Worm (Caenorhabditis elegans) whole organism, late embryonic: ENCODE measurements around the gene lmp-1.

Experiments used
- C08G9.2 ChIP-seq: sonication (generic microtip); optimal IDR thresholded peaks from 2 replicates; lab custom pipeline; 2016; ENCODE audit warnings: mild to moderate bottlenecking, missing genetic modification characterization, moderate library complexity, missing compliant biosample characterization
- C38D4.7 ChIP-seq: fragments of 200-800 bp; sonication (Bioruptor generic); optimal IDR thresholded peaks from 2 replicates; lab custom pipeline; 2018; ENCODE audit warnings: mild to moderate bottlenecking, missing genetic modification characterization, moderate library complexity, missing compliant biosample characterization
- F13H6.1 ChIP-seq: sonication (generic microtip); optimal IDR thresholded peaks from 2 replicates; lab custom pipeline; 2016; ENCODE audit warnings: missing genetic modification characterization, missing compliant biosample characterization
- K02D7.2 ChIP-seq: sonication (generic microtip); optimal IDR thresholded peaks from 2 replicates; lab custom pipeline; 2017; ENCODE audit warnings: mild to moderate bottlenecking, missing genetic modification characterization, missing compliant biosample characterization
- T23F11.4 ChIP-seq: fragments of 200-800 bp; sonication (Bioruptor generic); optimal IDR thresholded peaks from 2 replicates; lab custom pipeline; 2018; ENCODE audit warnings: mild to moderate bottlenecking, missing genetic modification characterization, missing compliant biosample characterization
- Y22D7AL.16 ChIP-seq: sonication (generic microtip); optimal IDR thresholded peaks from 2 replicates; lab custom pipeline; 2016; ENCODE audit warnings: missing genetic modification characterization, missing compliant biosample characterization
- ahr-1 ChIP-seq: sonication (generic microtip); optimal IDR thresholded peaks from 2 replicates; lab custom pipeline; 2016; ENCODE audit warnings: missing genetic modification characterization, missing compliant biosample characterization
- ceh-2 ChIP-seq: sonication (generic microtip); optimal IDR thresholded peaks from 2 replicates; lab custom pipeline; 2016; ENCODE audit warnings: missing genotype, missing genetic modification characterization, missing compliant biosample characterization
- ceh-34 ChIP-seq: sonication (generic microtip); optimal IDR thresholded peaks from 2 replicates; lab custom pipeline; 2016; ENCODE audit warnings: mild to moderate bottlenecking, missing genetic modification characterization, missing compliant biosample characterization
- ceh-48 ChIP-seq: sonication (generic microtip); optimal IDR thresholded peaks from 2 replicates; lab custom pipeline; 2016; ENCODE audit warnings: missing genetic modification characterization, inconsistent platforms, missing compliant biosample characterization
- ceh-6 ChIP-seq: fragments of 200-800 bp; sonication (Bioruptor generic); optimal IDR thresholded peaks from 2 replicates; lab custom pipeline; 2018; ENCODE audit warnings: mild to moderate bottlenecking, missing genetic modification characterization, missing compliant biosample characterization
- ceh-9 ChIP-seq: sonication (generic microtip); optimal IDR thresholded peaks from 2 replicates; lab custom pipeline; 2016; ENCODE audit warnings: mild to moderate bottlenecking, missing genetic modification characterization, inconsistent platforms, missing compliant biosample characterization
- elt-4 ChIP-seq: sonication (generic microtip); optimal IDR thresholded peaks from 2 replicates; lab custom pipeline; 2016; ENCODE audit warnings: missing genetic modification characterization, missing compliant biosample characterization
- ets-4 ChIP-seq: sonication (generic microtip); optimal IDR thresholded peaks from 2 replicates; lab custom pipeline; 2016; ENCODE audit warnings: missing genetic modification characterization, missing compliant biosample characterization
- eyg-1 ChIP-seq: sonication (generic microtip); optimal IDR thresholded peaks from 2 replicates; lab custom pipeline; 2016; ENCODE audit warnings: missing genotype, missing genetic modification characterization, missing compliant biosample characterization
- fax-1 ChIP-seq: sonication (generic microtip); optimal IDR thresholded peaks from 2 replicates; lab custom pipeline; 2016; ENCODE audit warnings: missing genotype, missing genetic modification characterization, missing compliant biosample characterization
- fkh-6 ChIP-seq: sonication (generic microtip); optimal IDR thresholded peaks from 2 replicates; lab custom pipeline; 2016; ENCODE audit warnings: missing genetic modification characterization, missing compliant biosample characterization
- gmeb-2 ChIP-seq: sonication (generic microtip); optimal IDR thresholded peaks from 2 replicates; lab custom pipeline; 2016; ENCODE audit warnings: missing genetic modification characterization, inconsistent platforms, missing compliant biosample characterization
- hlh-13 ChIP-seq: fragments of 200-800 bp; sonication (Bioruptor generic); optimal IDR thresholded peaks from 2 replicates; lab custom pipeline; 2018; ENCODE audit warnings: mild to moderate bottlenecking, missing genetic modification characterization, missing compliant biosample characterization
- hlh-30 ChIP-seq: sonication (generic microtip); optimal IDR thresholded peaks from 2 replicates; lab custom pipeline; 2017; ENCODE audit warnings: antibody characterized with exemption, missing genetic modification characterization, missing compliant biosample characterization; ENCODE audit not compliant: insufficient read depth
- hlh-6 ChIP-seq: sonication (generic microtip); optimal IDR thresholded peaks from 2 replicates; lab custom pipeline; 2016; ENCODE audit warnings: missing genotype, missing genetic modification characterization, missing compliant biosample characterization
- hlh-8 ChIP-seq: sonication (generic microtip); optimal IDR thresholded peaks from 2 replicates; lab custom pipeline; 2016; ENCODE audit warnings: missing genotype, missing genetic modification characterization, missing compliant biosample characterization
- lim-6 ChIP-seq: sonication (generic microtip); optimal IDR thresholded peaks from 2 replicates; lab custom pipeline; 2016; ENCODE audit warnings: missing genetic modification characterization, missing compliant biosample characterization
- lin-11 ChIP-seq: fragments of 200-800 bp; sonication (Bioruptor generic); optimal IDR thresholded peaks from 2 replicates; lab custom pipeline; 2018; ENCODE audit warnings: mild to moderate bottlenecking, missing genetic modification characterization, missing compliant biosample characterization
- madf-2 ChIP-seq: sonication (generic microtip); optimal IDR thresholded peaks from 2 replicates; lab custom pipeline; 2017; ENCODE audit warnings: missing genetic modification characterization, missing compliant biosample characterization
- mec-3 ChIP-seq: sonication (generic microtip); optimal IDR thresholded peaks from 2 replicates; lab custom pipeline; 2016; ENCODE audit warnings: borderline replicate concordance, missing genetic modification characterization, missing compliant biosample characterization
- nfya-1 ChIP-seq: sonication (generic microtip); optimal IDR thresholded peaks from 2 replicates; lab custom pipeline; 2017; ENCODE audit warnings: missing genetic modification characterization, mild to moderate bottlenecking, missing compliant biosample characterization, antibody characterized with exemption, moderate library complexity
- nhr-232 ChIP-seq: sonication (generic microtip); optimal IDR thresholded peaks from 2 replicates; lab custom pipeline; 2016; ENCODE audit warnings: missing genetic modification characterization, missing compliant biosample characterization
- odd-2 ChIP-seq: sonication (generic microtip); optimal IDR thresholded peaks from 2 replicates; lab custom pipeline; 2017; ENCODE audit warnings: antibody characterized with exemption, mild to moderate bottlenecking, missing genetic modification characterization, missing compliant biosample characterization
- pag-3 ChIP-seq: sonication (generic microtip); optimal IDR thresholded peaks from 2 replicates; lab custom pipeline; 2016; ENCODE audit warnings: missing compliant biosample characterization, missing genetic modification characterization, borderline replicate concordance
- pat-9 ChIP-seq: fragments of 200-800 bp; sonication (Bioruptor generic); optimal IDR thresholded peaks from 2 replicates; lab custom pipeline; 2018; ENCODE audit warnings: mild to moderate bottlenecking, missing genetic modification characterization, moderate library complexity, missing compliant biosample characterization
- pax-1 ChIP-seq: fragments of 150-350 bp; optimal IDR thresholded peaks from 2 replicates; lab custom pipeline; 2014; ENCODE audit warnings: missing biosample characterization, missing genetic modification characterization
- pha-2 ChIP-seq: sonication (generic microtip); optimal IDR thresholded peaks from 2 replicates; lab custom pipeline; 2017; ENCODE audit warnings: mild to moderate bottlenecking, missing genetic modification characterization, missing compliant biosample characterization
- pha-4 ChIP-seq: fragments of 150-350 bp; optimal IDR thresholded peaks from 2 replicates; lab custom pipeline; 2018; ENCODE audit warnings: missing biosample characterization, missing genetic modification reagents, missing genetic modification characterization
- pqm-1 ChIP-seq: sonication (generic microtip); optimal IDR thresholded peaks from 2 replicates; lab custom pipeline; 2016; ENCODE audit warnings: missing genetic modification characterization, missing compliant biosample characterization
- pros-1 ChIP-seq: fragments of 150-350 bp; optimal IDR thresholded peaks from 2 replicates; lab custom pipeline; 2014; ENCODE audit warnings: missing biosample characterization, missing genetic modification reagents, missing genetic modification characterization
- rnt-1 ChIP-seq: sonication (generic microtip); optimal IDR thresholded peaks from 2 replicates; lab custom pipeline; 2016; ENCODE audit warnings: missing genetic modification characterization, missing compliant biosample characterization
- sdc-2 ChIP-seq: sonication (generic microtip); optimal IDR thresholded peaks from 2 replicates; lab custom pipeline; 2016; ENCODE audit warnings: missing genotype, missing genetic modification characterization, missing compliant biosample characterization
- sox-2 ChIP-seq: fragments of 200-800 bp; sonication (Bioruptor generic); IDR thresholded peaks from 2 replicates; pipeline ENCODE4 v1.3.6; 2022; ENCODE audit warnings: missing genetic modification reagents, missing genetic modification characterization, missing compliant biosample characterization
- tbx-2 ChIP-seq: sonication (generic microtip); optimal IDR thresholded peaks from 2 replicates; lab custom pipeline; 2016; ENCODE audit warnings: missing genetic modification characterization, missing compliant biosample characterization
- tbx-7 ChIP-seq: sonication (generic microtip); optimal IDR thresholded peaks from 2 replicates; lab custom pipeline; 2016; ENCODE audit warnings: missing genotype, missing genetic modification characterization, missing compliant biosample characterization
- ttx-3 ChIP-seq: sonication (generic microtip); optimal IDR thresholded peaks from 2 replicates; lab custom pipeline; 2016; ENCODE audit warnings: missing genetic modification reagents, missing genetic modification characterization, missing compliant biosample characterization
- unc-42 ChIP-seq: sonication (generic microtip); optimal IDR thresholded peaks from 2 replicates; lab custom pipeline; 2016; ENCODE audit warnings: missing genotype, missing genetic modification characterization, missing compliant biosample characterization
- unc-86 ChIP-seq: sonication (generic microtip); optimal IDR thresholded peaks from 2 replicates; lab custom pipeline; 2016; ENCODE audit warnings: missing genetic modification characterization, missing compliant biosample characterization
- zip-5 ChIP-seq: sonication (generic microtip); optimal IDR thresholded peaks from 2 replicates; lab custom pipeline; 2016; ENCODE audit warnings: missing genetic modification characterization, missing compliant biosample characterization
- ztf-16 ChIP-seq: sonication (generic microtip); optimal IDR thresholded peaks from 2 replicates; lab custom pipeline; 2017; ENCODE audit warnings: missing genetic modification characterization, missing compliant biosample characterization

lmp-1 gene

DNA sequence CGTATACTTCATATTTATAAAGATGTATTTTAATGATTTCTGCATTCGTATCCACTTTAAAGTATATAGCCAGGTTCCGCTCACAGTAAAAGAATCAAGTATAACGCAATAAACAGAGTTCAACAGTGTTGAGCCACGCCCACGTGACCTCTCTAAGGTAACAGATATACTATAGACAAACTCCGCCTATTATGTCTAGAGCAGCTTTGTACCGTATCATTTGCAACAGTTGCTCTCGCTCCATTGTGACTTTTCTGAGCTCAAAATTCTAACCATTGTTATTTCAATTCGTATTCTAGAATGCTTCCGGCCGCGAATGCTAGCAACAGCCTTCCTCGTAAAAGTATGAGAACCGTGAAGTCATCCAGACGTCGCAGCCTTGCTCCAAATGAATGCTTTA, 4.1 kb downstream of the lmp-1 start, which contains the start of gene C03B1.17:
Gene C03B1.17 (plus strand): TSS at position 301 of the 400 bp plus-strand sequence.
- TF ChIP-seq hlh-8 (tag; lab: Kevin White, UChicago) (no peak), lim-6 (tag; lab: Kevin White, UChicago) (no peak), pha-2 (tag; lab: Kevin White, UChicago) (no peak), Y22D7AL.16 (tag; lab: Kevin White, UChicago) (no peak), F13H6.1 (no peak), ztf-16 (tag; lab: Kevin White, UChicago) (no peak), elt-4 (tag; lab: Kevin White, UChicago) (no peak), C08G9.2 (tag; lab: Kevin White, UChicago) (no peak), fax-1 (tag; lab: Kevin White, UChicago) (no peak), hlh-6 (no peak), pros-1 (no peak), tbx-2 (tag; lab: Kevin White, UChicago) (no peak), T23F11.4 (GFP tag; lab: Kevin White, UChicago) (no peak), mec-3 (tag; lab: Kevin White, UChicago) (no peak), lin-11 (no peak), K02D7.2 (tag; lab: Kevin White, UChicago) (no peak)
- TF ChIP-seq, all 69 proteins: peak for 0

DNA sequence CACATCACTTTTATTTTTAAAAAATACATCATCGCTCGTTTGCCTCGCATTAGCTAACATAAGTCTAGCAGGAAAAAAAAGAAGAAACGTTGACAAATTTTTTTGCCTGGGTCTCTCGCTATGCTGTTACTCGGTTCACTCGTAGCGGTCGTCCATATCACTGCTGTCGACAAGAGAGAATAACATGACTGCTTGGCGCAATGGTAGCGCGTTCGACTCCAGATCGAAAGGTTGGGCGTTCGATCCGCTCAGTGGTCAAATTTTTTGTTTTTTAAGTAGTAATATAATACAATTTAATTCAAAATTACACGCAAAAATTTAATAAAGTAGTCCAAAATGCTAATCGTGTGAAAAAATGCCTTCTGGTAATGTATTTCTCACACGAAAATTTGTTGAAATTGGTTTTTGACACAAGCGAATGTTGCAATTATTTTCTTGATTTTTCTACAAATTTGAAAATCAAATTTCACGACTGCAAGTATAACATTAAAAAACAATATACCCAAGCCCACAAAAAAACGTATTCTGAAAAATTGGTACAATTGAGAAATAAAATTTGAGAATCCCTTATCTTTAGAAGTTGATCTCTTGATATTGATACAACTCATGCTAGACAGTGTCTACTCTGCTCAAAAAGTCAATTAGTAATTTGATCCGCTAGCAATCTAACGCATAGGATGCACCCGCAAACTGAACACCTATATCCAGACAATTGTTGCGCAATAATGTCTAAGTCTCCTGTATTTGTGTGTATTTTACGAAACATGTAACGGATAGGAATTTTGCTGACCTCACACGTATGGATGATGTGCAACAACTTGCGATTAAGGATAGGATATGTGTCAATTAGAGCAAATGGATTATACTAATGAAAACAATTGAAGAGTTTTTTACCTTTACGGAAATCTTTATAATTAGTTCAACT, 6.0 kb downstream of the lmp-1 start:
- peak; percentile 70 for TF ChIP-seq ceh-6
- no peak for TF ChIP-seq mec-3 (tag; lab: Kevin White, UChicago)
- peak; percentile 43 for TF ChIP-seq hlh-13
- TF ChIP-seq pag-3 (tag; lab: Kevin White, UChicago) = no peak
- peak; percentile 62 for TF ChIP-seq unc-86
- TF ChIP-seq odd-2 (tag; lab: Kevin White, UChicago) = no peak
- peak; percentile 55 for TF ChIP-seq ceh-48
- TF ChIP-seq hlh-8 (tag; lab: Kevin White, UChicago) = peak; percentile 59
- TF ChIP-seq sdc-2 = peak; percentile 70
- peak; percentile 68 for TF ChIP-seq sox-2 (GFP tag; lab: Robert Waterston, UW)
- peak; percentile 49 for TF ChIP-seq tbx-2 (tag; lab: Kevin White, UChicago)
- peak; percentile 70 for TF ChIP-seq lin-11
- peak; percentile 1 for TF ChIP-seq C08G9.2 (tag; lab: Kevin White, UChicago)
- no peak for TF ChIP-seq pha-4 (tag; lab: Kevin White, UChicago)
- no peak for TF ChIP-seq pros-1
- peak; percentile 47 for TF ChIP-seq madf-2
- peak; percentile 61 for TF ChIP-seq fax-1 (tag; lab: Kevin White, UChicago)
- no peak for TF ChIP-seq unc-42 (tag; lab: Kevin White, UChicago)
- peak; percentile 68 for TF ChIP-seq pat-9 (tag; lab: Kevin White, UChicago)
- TF ChIP-seq K02D7.2 (tag; lab: Kevin White, UChicago) = peak; percentile 29
- peak; percentile 42 for TF ChIP-seq ceh-9 (tag; lab: Kevin White, UChicago)
- peak; percentile 33 for TF ChIP-seq nfya-1 (tag; lab: Kevin White, UChicago)
- TF ChIP-seq ztf-16 (tag; lab: Kevin White, UChicago) = peak; percentile 61
- no peak for TF ChIP-seq pax-1 (tag; lab: Kevin White, UChicago)
- TF ChIP-seq ttx-3 (tag; lab: Kevin White, UChicago) = peak; percentile 80
- TF ChIP-seq gmeb-2 (tag; lab: Kevin White, UChicago) = peak; percentile 77
- peak; percentile 62 for TF ChIP-seq Y22D7AL.16 (tag; lab: Kevin White, UChicago)
- TF ChIP-seq F13H6.1 = peak; percentile 17
- peak; percentile 38 for TF ChIP-seq ceh-2
- TF ChIP-seq zip-5 = peak; percentile 49
- no peak for TF ChIP-seq ahr-1 (tag; lab: Kevin White, UChicago)
- peak; percentile 45 for TF ChIP-seq eyg-1 (tag; lab: Kevin White, UChicago)
- no peak for TF ChIP-seq ets-4 (tag; lab: Kevin White, UChicago)
- TF ChIP-seq fkh-6 (tag; lab: Kevin White, UChicago) = peak; percentile 6
- peak; percentile 65 for TF ChIP-seq C38D4.7 (GFP tag; lab: Kevin White, UChicago)
- TF ChIP-seq nhr-232 (tag; lab: Kevin White, UChicago) = peak; percentile 45
- TF ChIP-seq lim-6 (tag; lab: Kevin White, UChicago) = no peak
- TF ChIP-seq tbx-7 = no peak
- peak; percentile 28 for TF ChIP-seq pqm-1 (tag; lab: Kevin White, UChicago)
- no peak for TF ChIP-seq ceh-34 (tag; lab: Kevin White, UChicago)
- no peak for TF ChIP-seq hlh-30 (tag; lab: Kevin White, UChicago)
- peak; percentile 68 for TF ChIP-seq pha-2 (tag; lab: Kevin White, UChicago)
- peak; percentile 7 for TF ChIP-seq rnt-1 (tag; lab: Kevin White, UChicago)
